Fruit fly (Drosophila melanogaster): ENCODE results near the gene SrpRbeta.

The SrpRbeta gene

DNA sequence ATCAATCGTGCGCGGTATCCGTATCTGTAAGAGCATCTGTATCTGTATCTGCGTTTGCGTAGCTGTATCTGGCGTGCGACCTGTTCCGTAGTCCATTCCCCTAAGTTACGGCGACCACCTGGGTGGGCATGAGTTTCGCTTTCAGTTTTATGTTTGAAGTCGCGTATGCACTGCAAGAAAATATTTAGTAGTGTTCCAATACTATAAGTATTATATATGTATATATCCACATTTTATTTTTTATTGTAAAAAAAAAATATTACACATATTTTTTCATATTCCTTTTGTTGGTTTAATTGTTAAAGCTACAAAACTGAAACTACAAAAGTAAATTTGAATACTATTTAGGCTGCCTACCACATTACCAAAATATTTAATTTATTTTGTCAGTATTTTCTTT lies 7.1 kb downstream of the SrpRbeta start:
- TF ChIP-seq Pif1B (GFP tag; optimal IDR thresholded peaks at IDR 0.05) (no peak), CG4496 (GFP tag; IDR thresholded peaks at IDR 0.05) (no peak), D1 (tag; optimal IDR thresholded peaks at IDR 0.05) (no peak), fd96Ca (GFP tag; IDR thresholded peaks at IDR 0.05) (no peak), CG8159 (tag; optimal IDR thresholded peaks at IDR 0.05) (peak; percentile 56), Ets98B (GFP tag; IDR thresholded peaks at IDR 0.05) (no peak), CG13204 (GFP tag; optimal IDR thresholded peaks at IDR 0.05) (no peak), Pif1A (GFP tag; optimal IDR thresholded peaks at IDR 0.05) (no peak), Snoo (tag; optimal IDR thresholded peaks at IDR 0.05) (no peak), CG32121 (GFP tag; IDR thresholded peaks at IDR 0.05) (no peak), CG17806 (tag; optimal IDR thresholded peaks at IDR 0.05) (peak; percentile 28), CG15710 (tag; optimal IDR thresholded peaks at IDR 0.05) (peak; percentile 55), CG14655 (GFP tag; optimal IDR thresholded peaks at IDR 0.05) (peak; percentile 11), gl (tag; optimal IDR thresholded peaks at IDR 0.05) (no peak), CG10348 (GFP tag; IDR thresholded peaks at IDR 0.05) (no peak), CG34367 (tag; optimal IDR thresholded peaks at IDR 0.05) (peak; percentile 8), EcR (GFP tag; optimal IDR thresholded peaks at IDR 0.05) (no peak), CG9948 (tag; optimal IDR thresholded peaks at IDR 0.05) (peak; percentile 29), CG8301 (tag; optimal IDR thresholded peaks at IDR 0.05) (no peak), CG12605 (GFP tag; IDR thresholded peaks at IDR 0.05) (no peak), rn (GFP tag; IDR thresholded peaks at IDR 0.05) (no peak)

DNA sequence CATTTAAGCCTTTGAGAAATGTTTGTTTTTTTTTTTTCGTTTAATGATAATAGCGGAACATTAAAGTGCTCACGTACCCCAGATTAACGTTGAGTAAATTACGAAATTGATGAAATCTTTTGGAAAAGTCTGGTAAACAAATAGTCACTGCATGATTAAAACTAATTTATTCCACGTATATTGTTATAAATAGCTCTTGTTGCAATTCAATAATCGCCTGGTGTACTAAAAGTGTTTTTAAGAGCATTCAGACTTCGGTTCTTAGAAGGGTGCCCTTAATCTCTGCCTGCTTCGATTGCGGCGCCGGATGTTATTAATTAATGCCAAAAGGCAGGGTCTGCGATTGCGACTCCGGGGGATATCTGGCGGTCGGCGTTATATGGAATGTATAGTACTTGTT lies 11.2 kb downstream of the SrpRbeta start:
- TF ChIP-seq CG34367 (tag; optimal IDR thresholded peaks at IDR 0.05) (no peak), D1 (tag; optimal IDR thresholded peaks at IDR 0.05) (no peak), Snoo (tag; optimal IDR thresholded peaks at IDR 0.05) (no peak), CG12605 (GFP tag; IDR thresholded peaks at IDR 0.05) (no peak), CG17806 (tag; optimal IDR thresholded peaks at IDR 0.05) (no peak), Ets98B (GFP tag; IDR thresholded peaks at IDR 0.05) (no peak), CG14655 (GFP tag; optimal IDR thresholded peaks at IDR 0.05) (no peak), CG8159 (tag; optimal IDR thresholded peaks at IDR 0.05) (no peak), CG15710 (tag; optimal IDR thresholded peaks at IDR 0.05) (no peak), rn (GFP tag; IDR thresholded peaks at IDR 0.05) (no peak), CG8301 (tag; optimal IDR thresholded peaks at IDR 0.05) (no peak), CG13204 (GFP tag; optimal IDR thresholded peaks at IDR 0.05) (no peak), CG9948 (tag; optimal IDR thresholded peaks at IDR 0.05) (no peak), fd96Ca (GFP tag; IDR thresholded peaks at IDR 0.05) (no peak)

DNA sequence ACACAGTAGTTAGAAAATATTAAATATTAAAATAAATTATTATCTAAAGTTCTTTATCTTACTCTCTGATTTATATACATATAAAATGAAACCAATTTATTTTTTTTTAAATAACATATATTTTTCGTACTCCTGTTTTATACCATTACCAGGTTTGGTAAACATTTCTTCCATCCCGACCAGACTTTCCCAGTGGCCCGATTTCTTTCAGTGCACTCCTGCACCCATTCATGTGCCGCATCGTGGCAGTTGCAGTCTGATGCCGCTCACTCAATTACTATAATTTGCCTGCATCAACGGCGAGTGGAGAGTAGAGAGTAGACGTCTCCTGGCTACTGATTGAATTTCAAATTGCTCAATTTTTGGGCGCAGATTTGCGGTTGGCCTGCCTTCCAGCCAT lies 12.2 kb downstream of the SrpRbeta start:
- TF ChIP-seq EcR (GFP tag; optimal IDR thresholded peaks at IDR 0.05) (no peak), CG17806 (tag; optimal IDR thresholded peaks at IDR 0.05) (peak; percentile 20), fd96Ca (GFP tag; IDR thresholded peaks at IDR 0.05) (0 out of 3 replicates have a peak, but pooled peaks have one; percentile 36), Snoo (tag; optimal IDR thresholded peaks at IDR 0.05) (peak; percentile 15), CG9948 (tag; optimal IDR thresholded peaks at IDR 0.05) (peak; percentile 16), CG15710 (tag; optimal IDR thresholded peaks at IDR 0.05) (peak; percentile 29), CG10348 (GFP tag; IDR thresholded peaks at IDR 0.05) (no peak), CG8159 (tag; optimal IDR thresholded peaks at IDR 0.05) (peak; percentile 18), CG14655 (GFP tag; optimal IDR thresholded peaks at IDR 0.05) (peak; percentile 13), Pif1B (GFP tag; optimal IDR thresholded peaks at IDR 0.05) (peak; percentile 4)

DNA sequence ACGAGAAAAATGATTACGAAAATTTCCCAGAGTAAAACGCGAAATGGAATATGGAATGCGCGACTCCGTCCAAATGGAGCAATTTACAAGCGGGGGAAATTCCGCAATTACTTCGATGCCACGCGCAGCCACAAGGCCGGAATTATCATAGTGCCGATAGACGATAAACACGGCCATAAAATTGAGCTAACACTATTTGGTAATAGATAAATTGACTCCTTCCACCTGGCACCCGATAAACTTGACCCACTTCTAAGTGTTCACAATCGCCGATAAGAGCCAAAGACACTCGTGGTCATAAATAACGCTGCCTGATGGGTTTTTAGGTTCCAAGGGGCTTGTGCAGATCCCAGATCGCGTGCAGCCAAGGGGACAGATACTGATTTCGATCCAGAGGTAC lies 12.9 kb downstream of the SrpRbeta start:
- TF ChIP-seq CG34367 (tag; optimal IDR thresholded peaks at IDR 0.05): no peak
- TF ChIP-seq CG12605 (GFP tag; IDR thresholded peaks at IDR 0.05): no peak
- TF ChIP-seq CG14655 (GFP tag; optimal IDR thresholded peaks at IDR 0.05): no peak
- TF ChIP-seq Snoo (tag; optimal IDR thresholded peaks at IDR 0.05): no peak
- TF ChIP-seq Pif1B (GFP tag; optimal IDR thresholded peaks at IDR 0.05): no peak
- no peak for TF ChIP-seq gl (tag; optimal IDR thresholded peaks at IDR 0.05)
- TF ChIP-seq fd96Ca (GFP tag; IDR thresholded peaks at IDR 0.05): no peak
- TF ChIP-seq CG4496 (GFP tag; IDR thresholded peaks at IDR 0.05): no peak
- TF ChIP-seq EcR (GFP tag; optimal IDR thresholded peaks at IDR 0.05): no peak
- TF ChIP-seq Ets98B (GFP tag; IDR thresholded peaks at IDR 0.05): no peak
- no peak for TF ChIP-seq CG8159 (tag; optimal IDR thresholded peaks at IDR 0.05)
- TF ChIP-seq rn (GFP tag; IDR thresholded peaks at IDR 0.05): no peak
- TF ChIP-seq CG13204 (GFP tag; optimal IDR thresholded peaks at IDR 0.05): no peak
- TF ChIP-seq CG17806 (tag; optimal IDR thresholded peaks at IDR 0.05): no peak
- TF ChIP-seq D1 (tag; optimal IDR thresholded peaks at IDR 0.05): no peak
- no peak for TF ChIP-seq CG9948 (tag; optimal IDR thresholded peaks at IDR 0.05)
- no peak for TF ChIP-seq CG15710 (tag; optimal IDR thresholded peaks at IDR 0.05)
- TF ChIP-seq CG10348 (GFP tag; IDR thresholded peaks at IDR 0.05): no peak

DNA sequence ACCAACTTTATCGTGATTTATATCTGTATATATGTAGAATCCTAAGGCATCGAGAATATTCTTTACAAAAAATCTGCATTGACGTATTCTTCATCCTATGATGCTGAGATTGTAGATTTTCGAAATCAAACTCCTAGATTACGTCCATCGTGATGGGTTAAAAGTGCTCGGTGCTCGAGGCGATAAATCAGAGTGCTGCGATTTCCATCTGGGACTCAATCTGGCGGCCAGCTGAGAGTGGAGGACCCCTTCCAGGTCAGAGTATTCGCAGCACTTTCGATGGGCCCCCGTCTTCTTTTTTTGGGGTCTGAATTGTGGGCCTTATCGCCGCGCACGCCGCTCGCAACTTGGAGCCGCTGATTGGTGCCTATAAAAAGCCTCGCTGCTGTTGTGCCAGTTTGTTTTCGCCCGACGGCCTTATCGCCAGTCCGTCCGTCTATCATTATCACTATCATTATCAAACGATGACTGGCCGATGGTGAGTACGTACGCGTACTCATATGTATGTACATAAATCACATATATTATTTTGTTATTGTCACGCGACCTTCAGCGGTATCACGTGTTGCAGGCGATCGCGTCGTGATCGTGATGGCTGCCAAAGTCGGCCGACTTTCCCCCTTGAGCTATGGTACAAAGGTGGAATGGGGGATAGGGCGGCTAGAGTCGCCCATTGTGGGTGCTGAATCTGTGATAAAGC lies 15.2 kb downstream of the SrpRbeta start:
- peak; percentile 5 for TF ChIP-seq Pif1A (GFP tag; optimal IDR thresholded peaks at IDR 0.05)
- peak; percentile 49 for TF ChIP-seq CG13204 (GFP tag; optimal IDR thresholded peaks at IDR 0.05)
- TF ChIP-seq Snoo (tag; optimal IDR thresholded peaks at IDR 0.05): no peak
- peak; percentile 66 for TF ChIP-seq EcR (GFP tag; optimal IDR thresholded peaks at IDR 0.05)
- TF ChIP-seq Pif1B (GFP tag; optimal IDR thresholded peaks at IDR 0.05): no peak

DNA sequence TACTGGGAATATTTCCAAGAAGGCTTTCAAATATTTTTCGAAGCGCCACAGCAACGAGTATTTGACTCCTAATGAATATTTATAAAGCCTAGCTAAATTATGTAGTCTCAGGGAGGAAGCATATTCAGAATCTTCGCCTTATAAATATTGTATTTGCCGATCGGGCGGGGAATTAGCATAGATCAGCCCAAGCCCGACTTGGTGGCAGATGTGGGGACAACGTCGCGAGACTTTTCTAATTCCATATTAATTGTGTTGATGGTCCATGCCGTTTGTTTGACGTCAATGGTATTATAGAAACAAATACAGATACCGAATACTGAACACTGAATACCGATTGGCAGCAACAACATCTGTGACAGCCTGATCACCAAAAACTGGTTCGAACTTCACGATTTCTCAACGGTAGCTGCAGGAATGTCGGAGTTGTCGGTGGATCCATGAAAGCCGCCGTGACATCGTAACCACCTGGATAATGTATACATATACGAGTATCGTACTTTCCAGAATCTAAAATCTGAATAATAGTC lies 16.3 kb downstream of the SrpRbeta start:
- TF ChIP-seq Snoo (tag; optimal IDR thresholded peaks at IDR 0.05) (no peak), EcR (GFP tag; optimal IDR thresholded peaks at IDR 0.05) (no peak), CG32121 (GFP tag; IDR thresholded peaks at IDR 0.05) (no peak), Pif1A (GFP tag; optimal IDR thresholded peaks at IDR 0.05) (no peak), CG8159 (tag; optimal IDR thresholded peaks at IDR 0.05) (no peak), D1 (tag; optimal IDR thresholded peaks at IDR 0.05) (no peak), CG34367 (tag; optimal IDR thresholded peaks at IDR 0.05) (no peak), CG14655 (GFP tag; optimal IDR thresholded peaks at IDR 0.05) (no peak), Pif1B (GFP tag; optimal IDR thresholded peaks at IDR 0.05) (no peak), CG4496 (GFP tag; IDR thresholded peaks at IDR 0.05) (no peak), CG9948 (tag; optimal IDR thresholded peaks at IDR 0.05) (no peak), rn (GFP tag; IDR thresholded peaks at IDR 0.05) (no peak)
